Fruit fly (Drosophila melanogaster): ENCODE data around the gene CG6683.

The CG6683 gene

dm6 chr3L:8544710-8545109 lies 30.0 kb upstream of the CG6683 start, which contains the start of gene rhea (continued):
- peak; percentile 15 for TF ChIP-seq CG13424 (tag; optimal IDR thresholded peaks at IDR 0.05)
- no peak for TF ChIP-seq sob (GFP tag; IDR thresholded peaks at IDR 0.05)
- TF ChIP-seq CG9215 (GFP tag; IDR thresholded peaks at IDR 0.05) = no peak
- TF ChIP-seq croc (GFP tag; conservative IDR thresholded peaks at IDR 0.05) = no peak
- no peak for TF ChIP-seq CG9876 (GFP tag; optimal IDR thresholded peaks at IDR 0.05)
- TF ChIP-seq gsb (GFP tag; IDR thresholded peaks at IDR 0.05) = no peak
- no peak for TF ChIP-seq CG17802 (tag; optimal IDR thresholded peaks at IDR 0.05)
- TF ChIP-seq CG9797 (GFP tag; optimal IDR thresholded peaks at IDR 0.05) = peak; percentile 82
- no peak; the same call in 2 of the 3 replicates for TF ChIP-seq CG17361 (GFP tag; IDR thresholded peaks at IDR 0.05)
- TF ChIP-seq vvl (GFP tag; IDR thresholded peaks at IDR 0.05) = peak; percentile 43; the same call in 1 of the 2 replicates
- peak; percentile 56 for TF ChIP-seq CG17186 (GFP tag; optimal IDR thresholded peaks at IDR 0.05)
- peak; percentile 66 for TF ChIP-seq hbn (GFP tag; IDR thresholded peaks at IDR 0.05; ENCODE audit: partially characterized antibody)
- TF ChIP-seq ci (GFP tag; IDR thresholded peaks at IDR 0.05) = no peak
- TF ChIP-seq CG8089 (GFP tag; optimal IDR thresholded peaks at IDR 0.05) = no peak
- no peak for TF ChIP-seq Deaf1 (tag; optimal IDR thresholded peaks at IDR 0.05)
- TF ChIP-seq btn (GFP tag; optimal IDR thresholded peaks at IDR 0.05) = no peak
- no peak for TF ChIP-seq CG10959 (GFP tag; IDR thresholded peaks at IDR 0.05)
- TF ChIP-seq PHDP (tag; optimal IDR thresholded peaks at IDR 0.05) = peak; percentile 16
- TF ChIP-seq Myb (GFP tag; optimal IDR thresholded peaks at IDR 0.05) = no peak
- no peak for TF ChIP-seq GATAe (GFP tag; conservative IDR thresholded peaks at IDR 0.05)
- TF ChIP-seq hkb (optimal IDR thresholded peaks at IDR 0.05) = no peak
- 0 out of 2 replicates have a peak, but pooled peaks have one; percentile 15 for TF ChIP-seq hkb (GFP tag; IDR thresholded peaks at IDR 0.05)
- no peak for TF ChIP-seq ap (GFP tag; IDR thresholded peaks at IDR 0.05)
- peak; percentile 24 for TF ChIP-seq CG18476 (GFP tag; optimal IDR thresholded peaks at IDR 0.05)
- TF ChIP-seq oc (tag; optimal IDR thresholded peaks at IDR 0.05) = no peak
- TF ChIP-seq CG33213 (GFP tag; optimal IDR thresholded peaks at IDR 0.05) = peak; percentile 3
- no peak for TF ChIP-seq Ssrp (tag; optimal IDR thresholded peaks at IDR 0.05)
- TF ChIP-seq trh (GFP tag; optimal IDR thresholded peaks at IDR 0.05) = no peak
- no peak for TF ChIP-seq p53 (GFP tag; optimal IDR thresholded peaks at IDR 0.05)
- TF ChIP-seq NFAT (GFP tag; IDR thresholded peaks at IDR 0.05) = peak; percentile 61; the same call in 1 of the 2 replicates
- peak; percentile 24; the same call in 1 of the 3 replicates for TF ChIP-seq otp (GFP tag; IDR thresholded peaks at IDR 0.05)
- TF ChIP-seq CG2199 (GFP tag; IDR thresholded peaks at IDR 0.05) = no peak
- peak; percentile 19; the same call in 1 of the 2 replicates for TF ChIP-seq Xrp1 (GFP tag; IDR thresholded peaks at IDR 0.05)
- no peak for TF ChIP-seq CG4854 (GFP tag; optimal IDR thresholded peaks at IDR 0.05)
- TF ChIP-seq CG34422 (GFP tag; IDR thresholded peaks at IDR 0.05) = no peak
- no peak for TF ChIP-seq CG12236 (GFP tag; optimal IDR thresholded peaks at IDR 0.05)
- no peak for TF ChIP-seq dm (GFP tag; optimal IDR thresholded peaks at IDR 0.05)
- TF ChIP-seq CG9817 (tag; optimal IDR thresholded peaks at IDR 0.05) = no peak
- TF ChIP-seq eyg (GFP tag; optimal IDR thresholded peaks at IDR 0.05) = no peak
- TF ChIP-seq Gsc (GFP tag; IDR thresholded peaks at IDR 0.05) = no peak
- no peak for TF ChIP-seq CG1233 (GFP tag; optimal IDR thresholded peaks at IDR 0.05)
- peak; percentile 83 for TF ChIP-seq Bgb (GFP tag; IDR thresholded peaks at IDR 0.05; ENCODE audit: partially characterized antibody)
- no peak for TF ChIP-seq ewg (GFP tag; optimal IDR thresholded peaks at IDR 0.05)
- TF ChIP-seq Mad (GFP tag; optimal IDR thresholded peaks at IDR 0.05) = no peak
- peak; percentile 80; the same call in 1 of the 3 replicates for TF ChIP-seq Opbp (GFP tag; IDR thresholded peaks at IDR 0.05; ENCODE audit: partially characterized antibody)
- no peak for TF ChIP-seq gcm2 (GFP tag; optimal IDR thresholded peaks at IDR 0.05)
- no peak for TF ChIP-seq CG13624 (GFP tag; optimal IDR thresholded peaks at IDR 0.05)
- TF ChIP-seq Lim3 (GFP tag; IDR thresholded peaks at IDR 0.05) = no peak
- TF ChIP-seq hth (optimal IDR thresholded peaks at IDR 0.05) = no peak
- no peak for TF ChIP-seq CG14014 (GFP tag; IDR thresholded peaks at IDR 0.05)
- no peak for TF ChIP-seq ind (GFP tag; optimal IDR thresholded peaks at IDR 0.05)
- TF ChIP-seq dmrt99B (tag; optimal IDR thresholded peaks at IDR 0.05) = no peak
- no peak for TF ChIP-seq Asciz (GFP tag; optimal IDR thresholded peaks at IDR 0.05)
